Fruit fly (Drosophila melanogaster): ENCODE data around the gene AANATL2.
A peak's percentile ranks its signal among the peaks of the same experiment; 100 is the strongest.

The AANATL2 gene

DNA sequence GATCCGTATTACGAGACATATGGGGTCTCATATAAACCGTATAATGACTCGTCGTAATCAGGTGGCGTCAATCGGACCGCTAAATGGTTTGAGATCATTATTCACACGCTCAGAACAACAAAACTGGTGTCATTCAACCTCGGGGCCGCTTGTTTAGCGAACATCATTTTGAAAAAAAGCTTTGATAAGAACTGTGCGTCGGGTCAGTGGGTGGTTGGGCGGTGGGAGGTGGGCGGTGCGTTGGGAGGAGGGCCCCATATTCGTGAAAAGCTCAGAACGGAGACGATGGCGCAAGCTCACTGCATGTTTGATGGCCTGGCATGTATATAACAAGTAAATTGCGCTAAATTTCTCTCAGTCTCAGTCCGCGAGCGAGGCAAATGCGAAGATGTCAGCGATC is at the start of gene AANATL2:
Gene AANATL2, plus strand, starts transcription at position 372 of the 400 bp plus-strand sequence.
- TF ChIP-seq pad (GFP tag; optimal IDR thresholded peaks at IDR 0.05), result peak; percentile 38
- no peak for TF ChIP-seq CG1620 (GFP tag; optimal IDR thresholded peaks at IDR 0.05)
- TF ChIP-seq kay (GFP tag; ENCODE audit: borderline replicate concordance), result no peak
- no peak for TF ChIP-seq toe (GFP tag; optimal IDR thresholded peaks at IDR 0.05)
- no peak for TF ChIP-seq cic (GFP tag; optimal IDR thresholded peaks at IDR 0.05)

DNA sequence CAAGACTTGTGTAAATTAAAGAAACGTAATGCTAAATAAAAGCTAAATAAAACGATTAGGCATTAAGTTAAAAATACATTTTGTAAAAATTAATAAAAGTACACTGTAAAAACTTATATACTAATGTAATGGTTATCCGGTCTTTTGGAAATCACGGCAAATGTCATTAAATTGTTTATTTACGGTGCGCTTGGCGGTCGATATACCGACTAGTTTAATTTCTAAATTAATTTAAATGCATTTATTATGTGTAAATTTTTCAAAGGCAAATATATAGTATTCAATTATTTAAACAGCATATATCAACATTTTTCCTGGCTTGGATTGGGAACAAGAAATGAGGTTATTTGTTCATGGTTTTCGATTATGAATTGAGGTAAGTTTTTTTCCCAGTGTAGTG is 44.8 kb upstream of the AANATL2 start:
- TF ChIP-seq Hr96 (GFP tag; optimal IDR thresholded peaks at IDR 0.05) (no peak), CG1620 (GFP tag; optimal IDR thresholded peaks at IDR 0.05) (no peak), Clk (GFP tag; optimal IDR thresholded peaks at IDR 0.05) (no peak), Crg-1 (GFP tag; optimal IDR thresholded peaks at IDR 0.05) (no peak), CG7045 (GFP tag; optimal IDR thresholded peaks at IDR 0.05) (no peak), kay (GFP tag; ENCODE audit: borderline replicate concordance) (no peak), toe (GFP tag; optimal IDR thresholded peaks at IDR 0.05) (no peak), ovo (GFP tag; optimal IDR thresholded peaks at IDR 0.05) (no peak)

- no peak for TF ChIP-seq CG33017 (tag; optimal IDR thresholded peaks at IDR 0.05)
- no peak for TF ChIP-seq Hr96 (GFP tag; optimal IDR thresholded peaks at IDR 0.05)
- TF ChIP-seq Clk (GFP tag; optimal IDR thresholded peaks at IDR 0.05), result no peak
- no peak for TF ChIP-seq CG11617 (GFP tag; optimal IDR thresholded peaks at IDR 0.05)
- TF ChIP-seq CG14711 (tag; optimal IDR thresholded peaks at IDR 0.05), result no peak
- no peak for TF ChIP-seq ovo (GFP tag; optimal IDR thresholded peaks at IDR 0.05)
- no peak for TF ChIP-seq bab1 (GFP tag; optimal IDR thresholded peaks at IDR 0.05)
These were observed 44.1 kb upstream of the AANATL2 start for dm6 chr2L:6211555-6211954.

DNA sequence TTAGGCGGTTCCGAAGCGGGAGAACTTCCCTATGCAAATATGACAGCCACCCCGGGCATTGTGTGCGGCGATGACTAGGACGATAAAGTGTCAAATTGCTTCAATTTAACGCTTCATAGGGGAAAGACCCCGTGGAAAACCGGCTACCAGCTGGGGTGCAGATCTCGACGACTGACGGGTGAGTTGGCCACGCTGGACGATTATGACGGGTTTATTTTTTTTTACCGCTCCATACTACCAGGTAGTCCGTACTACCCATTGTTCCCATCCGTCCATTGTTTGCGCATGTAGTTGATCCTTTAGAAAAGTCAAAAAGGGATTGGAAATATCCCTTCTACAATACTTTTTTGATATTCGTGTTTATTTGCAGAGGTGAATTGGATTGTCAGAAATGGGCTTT is 42.2 kb upstream of the AANATL2 start:
- no peak for TF ChIP-seq CG1620 (GFP tag; optimal IDR thresholded peaks at IDR 0.05)
- no peak for TF ChIP-seq Mnt (GFP tag; optimal IDR thresholded peaks at IDR 0.05)
- no peak for TF ChIP-seq pad (GFP tag; optimal IDR thresholded peaks at IDR 0.05)

- TF ChIP-seq Mnt (GFP tag; optimal IDR thresholded peaks at IDR 0.05), result no peak
- TF ChIP-seq cnc (optimal IDR thresholded peaks at IDR 0.05), result no peak
These were observed 39.8 kb upstream of the AANATL2 start for dm6 chr2L:6215897-6216296.

dm6 chr2L:6218669-6219406 is 36.8 kb upstream of the AANATL2 start:
- no peak for TF ChIP-seq CG33017 (tag; optimal IDR thresholded peaks at IDR 0.05)
- no peak for TF ChIP-seq ovo (GFP tag; optimal IDR thresholded peaks at IDR 0.05)
- TF ChIP-seq CG7101 (tag; optimal IDR thresholded peaks at IDR 0.05), result no peak
- no peak for TF ChIP-seq cnc (optimal IDR thresholded peaks at IDR 0.05)
- no peak for TF ChIP-seq Hr96 (GFP tag; optimal IDR thresholded peaks at IDR 0.05)
- no peak for TF ChIP-seq pad (GFP tag; optimal IDR thresholded peaks at IDR 0.05)
- TF ChIP-seq CG1620 (GFP tag; optimal IDR thresholded peaks at IDR 0.05), result no peak
- TF ChIP-seq cic (GFP tag; optimal IDR thresholded peaks at IDR 0.05), result no peak
- no peak for TF ChIP-seq kay (GFP tag; ENCODE audit: borderline replicate concordance)
- TF ChIP-seq bab1 (GFP tag; optimal IDR thresholded peaks at IDR 0.05), result no peak
- TF ChIP-seq Crg-1 (GFP tag; optimal IDR thresholded peaks at IDR 0.05), result no peak
- TF ChIP-seq CG11617 (GFP tag; optimal IDR thresholded peaks at IDR 0.05), result no peak
- no peak for TF ChIP-seq Mnt (GFP tag; optimal IDR thresholded peaks at IDR 0.05)
- no peak for TF ChIP-seq CG5204 (GFP tag; optimal IDR thresholded peaks at IDR 0.05)
- TF ChIP-seq CG7045 (GFP tag; optimal IDR thresholded peaks at IDR 0.05), result no peak

DNA sequence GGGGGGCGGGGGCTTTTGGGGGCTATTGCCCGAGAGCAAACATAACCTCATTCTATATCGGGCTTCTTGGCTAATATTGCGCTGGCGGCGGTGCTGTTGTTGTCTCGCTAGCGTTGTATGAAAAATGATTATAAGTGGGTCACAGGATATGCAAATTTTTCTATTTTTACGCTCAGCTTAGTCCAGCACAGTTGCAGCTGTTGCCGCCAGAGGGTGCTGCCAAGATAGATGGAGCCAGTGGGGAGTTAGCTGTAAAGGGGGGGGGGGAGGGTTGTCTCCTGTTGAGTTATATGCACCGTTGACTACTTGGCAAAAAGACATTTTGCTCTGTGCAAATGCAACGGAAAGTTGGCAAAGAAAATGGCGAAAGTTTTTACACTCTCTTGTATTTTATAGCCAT is 34.7 kb upstream of the AANATL2 start:
- no peak for TF ChIP-seq Mnt (GFP tag; optimal IDR thresholded peaks at IDR 0.05)
- no peak for TF ChIP-seq CG33017 (tag; optimal IDR thresholded peaks at IDR 0.05)
- TF ChIP-seq CG7101 (tag; optimal IDR thresholded peaks at IDR 0.05), result no peak
- no peak for TF ChIP-seq bab1 (GFP tag; optimal IDR thresholded peaks at IDR 0.05)
- no peak for TF ChIP-seq cic (GFP tag; optimal IDR thresholded peaks at IDR 0.05)
- TF ChIP-seq CG1620 (GFP tag; optimal IDR thresholded peaks at IDR 0.05), result no peak

dm6 chr2L:6224202-6224601 is 31.5 kb upstream of the AANATL2 start:
- no peak for TF ChIP-seq kay (GFP tag; ENCODE audit: borderline replicate concordance)
- no peak for TF ChIP-seq cic (GFP tag; optimal IDR thresholded peaks at IDR 0.05)
- TF ChIP-seq tj (GFP tag; optimal IDR thresholded peaks at IDR 0.05), result no peak
- TF ChIP-seq pad (GFP tag; optimal IDR thresholded peaks at IDR 0.05), result no peak
- TF ChIP-seq CG11617 (GFP tag; optimal IDR thresholded peaks at IDR 0.05), result no peak
- TF ChIP-seq CG33017 (tag; optimal IDR thresholded peaks at IDR 0.05), result no peak
- TF ChIP-seq bab1 (GFP tag; optimal IDR thresholded peaks at IDR 0.05), result no peak
